Worm (Caenorhabditis elegans): ENCODE data around the gene T06C12.14.

ce11 chrV:15890115-15890514 lies 9.7 kb upstream of the T06C12.14 start:
- TF ChIP-seq ets-7 (tag; optimal IDR thresholded peaks at IDR 0.05) (no peak), scrt-1 (GFP tag; IDR thresholded peaks at IDR 0.05) (no peak), flt-1 (GFP tag; IDR thresholded peaks at IDR 0.05) (no peak), ama-1 (optimal IDR thresholded peaks at IDR 0.05) (no peak), hnd-1 (tag; optimal IDR thresholded peaks at IDR 0.05) (no peak), tbx-11 (GFP tag; IDR thresholded peaks at IDR 0.05) (no peak), tra-4 (tag; optimal IDR thresholded peaks at IDR 0.05) (no peak), B0310.2 (tag; optimal IDR thresholded peaks at IDR 0.05) (no peak), aly-1 (tag; optimal IDR thresholded peaks at IDR 0.05) (no peak)

All from whole organism, early embryonic.